Worm (Caenorhabditis elegans) whole organism, young adult: ENCODE results near the gene srz-64.

ENCODE experiments used
- B0336.3 ChIP-seq: fragments of 200-800 bp; sonication (Bioruptor generic); IDR thresholded peaks from 2 replicates; pipeline ENCODE4 v1.3.6; 2022; ENCODE audit warnings: missing genetic modification characterization, missing compliant biosample characterization
- C17E4.6 ChIP-seq: fragments of 200-800 bp; sonication (Bioruptor generic); IDR thresholded peaks from 2 replicates; pipeline ENCODE4 v1.3.6; 2022; ENCODE audit warnings: missing genetic modification reagents, missing genetic modification characterization, missing compliant biosample characterization
- F37B4.10 ChIP-seq: fragments of 200-800 bp; sonication (Bioruptor generic); IDR thresholded peaks from 2 replicates; pipeline ENCODE4 v1.3.6; 2022; ENCODE audit warnings: missing genetic modification characterization, missing compliant biosample characterization
- T07F8.4 ChIP-seq: sonication (generic microtip); optimal IDR thresholded peaks from 2 replicates; lab custom pipeline; 2016; ENCODE audit warnings: mild to moderate bottlenecking, missing genetic modification characterization, moderate library complexity, missing compliant biosample characterization
- Y95B8A.8 ChIP-seq: fragments of 200-800 bp; sonication (Bioruptor generic); IDR thresholded peaks from 2 replicates; pipeline ENCODE4 v1.3.6; 2022; ENCODE audit warnings: missing genetic modification reagents, missing genetic modification characterization, missing compliant biosample characterization
- ama-1 ChIP-seq, 3 experiments: fragments of 150-350 bp in 1 of 3; sonication (generic microtip) in 2 of 3; optimal IDR thresholded peaks; 2 replicates each; lab custom pipeline; 2014 to 2018; ENCODE audit warnings: missing biosample characterization in 2 of 3, missing genetic modification characterization in 2 of 3, missing genetic modification reagents in 2 of 3
- attf-6 ChIP-seq: fragments of 200-800 bp; sonication (Bioruptor generic); IDR thresholded peaks from 2 replicates; pipeline ENCODE4 v1.3.6; 2022; ENCODE audit warnings: missing genetic modification reagents, missing genetic modification characterization, missing compliant biosample characterization
- cebp-1 ChIP-seq, 2 experiments: fragments of 200-800 bp in 1 of 2; sonication (Bioruptor generic) in 1 of 2; sonication (generic microtip) in 1 of 2; IDR thresholded peaks in 1 of 2; optimal IDR thresholded peaks in 1 of 2; 2 replicates each; pipeline versions ENCODE4 v1.3.6 to Lab custom; 2017 to 2022; ENCODE audit warnings: missing compliant biosample characterization in 2 of 2, missing genetic modification characterization in 2 of 2, mild to moderate bottlenecking in 1 of 2, missing genetic modification reagents in 1 of 2, moderate library complexity in 1 of 2
- ceh-27 ChIP-seq: fragments of 200-800 bp; sonication (Bioruptor generic); optimal IDR thresholded peaks from 2 replicates; lab custom pipeline; 2018; ENCODE audit warnings: mild to moderate bottlenecking, missing genetic modification characterization, moderate library complexity, missing compliant biosample characterization
- ceh-91 ChIP-seq: fragments of 200-800 bp; sonication (Bioruptor generic); IDR thresholded peaks from 2 replicates; pipeline ENCODE4 v1.3.6; 2022; ENCODE audit warnings: missing genetic modification reagents, missing genetic modification characterization, missing compliant biosample characterization
- ets-4 ChIP-seq: fragments of 200-800 bp; sonication (Bioruptor generic); optimal IDR thresholded peaks from 2 replicates; lab custom pipeline; 2018; ENCODE audit warnings: mild to moderate bottlenecking, missing genetic modification characterization, missing compliant biosample characterization
- hmg-1.2 ChIP-seq: fragments of 200-800 bp; sonication (Bioruptor generic); IDR thresholded peaks from 2 replicates; pipeline ENCODE4 v1.3.6; 2022; ENCODE audit warnings: missing genetic modification reagents, missing genetic modification characterization, missing compliant biosample characterization
- hmg-20 ChIP-seq: fragments of 200-800 bp; sonication (Bioruptor generic); IDR thresholded peaks from 2 replicates; pipeline ENCODE4 v1.3.6; 2022; ENCODE audit warnings: missing genetic modification reagents, missing genetic modification characterization, missing compliant biosample characterization
- let-607 ChIP-seq, 2 experiments: fragments of 200-800 bp in 1 of 2; sonication (Bioruptor generic) in 1 of 2; sonication (generic microtip) in 1 of 2; optimal IDR thresholded peaks; 2 replicates each; lab custom pipeline; 2016 to 2018; ENCODE audit warnings: mild to moderate bottlenecking in 2 of 2, missing compliant biosample characterization in 2 of 2, missing genetic modification characterization in 2 of 2, moderate library complexity in 2 of 2, missing genotype in 1 of 2
- lin-54 ChIP-seq: fragments of 200-800 bp; sonication (Bioruptor generic); optimal IDR thresholded peaks from 2 replicates; lab custom pipeline; 2018; ENCODE audit warnings: mild to moderate bottlenecking, missing genetic modification characterization, missing compliant biosample characterization
- lir-1 ChIP-seq: fragments of 200-800 bp; sonication (Bioruptor generic); conservative IDR thresholded peaks from 2 replicates; pipeline ENCODE4 v1.3.6; 2022; ENCODE audit warnings: missing genetic modification reagents, missing genetic modification characterization, missing compliant biosample characterization
- mcd-1 ChIP-seq: fragments of 200-800 bp; sonication (Bioruptor generic); IDR thresholded peaks from 2 replicates; pipeline ENCODE4 v1.3.6; 2022; ENCODE audit warnings: missing genetic modification reagents, missing genetic modification characterization, missing compliant biosample characterization
- mes-4 ChIP-seq: sonication (generic microtip); optimal IDR thresholded peaks from 2 replicates; lab custom pipeline; 2016; ENCODE audit warnings: missing genotype, missing genetic modification characterization, missing compliant biosample characterization
- nfya-1 ChIP-seq: sonication (generic microtip); optimal IDR thresholded peaks from 2 replicates; lab custom pipeline; 2017; ENCODE audit warnings: antibody characterized with exemption, missing compliant biosample characterization, missing genetic modification characterization, borderline replicate concordance; ENCODE audit not compliant: insufficient read depth
- nhr-179 ChIP-seq: sonication (generic microtip); optimal IDR thresholded peaks from 2 replicates; lab custom pipeline; 2016; ENCODE audit warnings: mild to moderate bottlenecking, missing genetic modification characterization, missing compliant biosample characterization
- nhr-90 ChIP-seq: sonication (generic microtip); optimal IDR thresholded peaks from 2 replicates; lab custom pipeline; 2016; ENCODE audit warnings: missing genotype, mild to moderate bottlenecking, missing genetic modification characterization, missing compliant biosample characterization
- pbrm-1 ChIP-seq: fragments of 200-800 bp; sonication (Bioruptor generic); IDR thresholded peaks from 2 replicates; pipeline ENCODE4 v1.3.6; 2022; ENCODE audit warnings: missing genetic modification reagents, missing genetic modification characterization, missing compliant biosample characterization
- repo-1 ChIP-seq: sonication (generic microtip); optimal IDR thresholded peaks from 2 replicates; lab custom pipeline; 2017; ENCODE audit warnings: mild to moderate bottlenecking, missing genetic modification characterization, missing compliant biosample characterization
- rpc-1 ChIP-seq, 2 experiments: fragments of 150-350 bp in 1 of 2; sonication (generic microtip) in 1 of 2; optimal IDR thresholded peaks; 2 replicates each; lab custom pipeline; 2014 to 2018; ENCODE audit warnings: missing biosample characterization in 1 of 2, missing genetic modification characterization in 1 of 2, missing genetic modification reagents in 1 of 2, missing genotype in 1 of 2
- snpc-1.1 ChIP-seq: sonication (generic microtip); optimal IDR thresholded peaks from 2 replicates; lab custom pipeline; 2017; ENCODE audit warnings: missing genetic modification characterization, mild to moderate bottlenecking, missing compliant biosample characterization, antibody characterized with exemption, moderate library complexity, missing genotype, missing genetic modification reagents; ENCODE audit not compliant: insufficient read depth
- snpc-4 ChIP-seq, 5 experiments: fragments of 150-350 bp in 1 of 5; sonication (generic microtip) in 4 of 5; optimal IDR thresholded peaks; 2 replicates each; lab custom pipeline; 2014 to 2018; ENCODE audit warnings: missing genetic modification characterization in 5 of 5, missing biosample characterization in 3 of 5, antibody characterized with exemption in 2 of 5, mild to moderate bottlenecking in 2 of 5, missing compliant biosample characterization in 2 of 5, missing genotype in 2 of 5, moderate library complexity in 2 of 5, missing genetic modification reagents in 1 of 5
- tlf-1 ChIP-seq: fragments of 200-800 bp; sonication (Bioruptor generic); optimal IDR thresholded peaks from 2 replicates; lab custom pipeline; 2018; ENCODE audit warnings: mild to moderate bottlenecking, missing genetic modification characterization, missing compliant biosample characterization
- unc-62 ChIP-seq: fragments of 150-350 bp; optimal IDR thresholded peaks from 2 replicates; lab custom pipeline; 2014; ENCODE audit warnings: missing biosample characterization, missing genetic modification reagents, missing genetic modification characterization
- zfh-2 ChIP-seq: fragments of 200-800 bp; sonication (Bioruptor generic); conservative IDR thresholded peaks from 2 replicates; pipeline ENCODE4 v1.3.6; 2022; ENCODE audit warnings: missing genetic modification reagents, missing genetic modification characterization, missing compliant biosample characterization

Gene srz-64

DNA sequence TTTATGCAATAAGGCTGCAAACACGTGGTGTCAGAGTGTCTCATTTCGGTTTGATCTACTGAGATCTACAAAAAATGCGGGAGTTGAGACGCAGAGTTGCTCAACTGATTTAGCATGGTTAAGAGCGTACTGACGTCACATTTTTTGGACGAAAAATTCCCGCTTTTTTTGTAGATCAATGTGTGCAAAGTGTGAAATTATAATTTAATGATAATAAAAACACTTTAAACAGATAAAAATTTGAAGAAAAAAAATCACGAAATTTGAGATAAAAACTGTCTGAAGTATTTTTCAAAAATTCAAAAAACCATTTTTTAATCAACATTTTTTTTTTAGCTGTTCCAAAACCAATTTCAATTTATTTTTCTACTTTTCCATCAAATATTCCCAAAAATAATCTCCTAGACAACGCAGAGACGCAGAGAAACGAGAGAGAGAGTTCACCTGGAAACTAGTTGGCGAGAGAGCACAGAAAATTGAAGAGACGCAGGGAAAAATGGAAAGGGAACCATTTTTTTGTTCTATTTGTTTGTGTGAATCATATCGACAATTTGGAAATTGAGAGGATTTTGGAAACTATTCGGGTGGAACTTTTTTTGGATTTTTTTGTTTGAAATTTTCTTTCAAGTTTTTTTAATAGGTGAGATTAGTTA, 4.1 kb upstream of the srz-64 start:
- no peak for TF ChIP-seq cebp-1 (GFP tag; IDR thresholded peaks at IDR 0.05; lab: Robert Waterston, UW)
- no peak for TF ChIP-seq cebp-1 (tag; optimal IDR thresholded peaks at IDR 0.05; lab: Kevin White, UChicago)
- TF ChIP-seq hmg-1.2 (GFP tag; lab: Robert Waterston, UW), result peak; percentile 82
- TF ChIP-seq unc-62, result no peak
- TF ChIP-seq, all 124 proteins: peak for 1

DNA sequence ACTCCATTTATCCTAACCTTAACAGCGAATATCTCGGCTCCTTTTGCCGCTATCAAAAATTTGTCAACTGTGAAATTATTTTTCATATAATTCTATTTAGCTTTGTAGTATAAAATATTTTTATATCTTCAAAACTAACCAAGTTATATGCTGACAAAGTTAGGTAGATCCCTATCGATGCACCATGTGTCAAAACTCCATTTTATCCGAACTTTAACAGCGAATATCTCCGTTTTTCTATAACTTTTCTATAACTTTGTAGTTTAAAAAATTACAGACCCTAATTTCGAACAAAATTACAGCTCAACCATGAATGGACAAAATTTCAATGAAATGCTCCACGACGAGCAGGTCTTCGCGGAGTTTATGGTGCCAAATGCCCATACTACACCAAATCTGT, 2.7 kb upstream of the srz-64 start, which contains the start of gene Y57G7A.2:
TSS of gene Y57G7A.2 (plus strand) at position 301 of the 400 bp plus-strand sequence.
- no peak for TF ChIP-seq ceh-91 (GFP tag; lab: Robert Waterston, UW)
- no peak for TF ChIP-seq nhr-179
- TF ChIP-seq ama-1 (optimal IDR thresholded peaks at IDR 0.05; lab: Kevin White, UChicago), result no peak
- no peak for TF ChIP-seq ama-1 (GFP tag; optimal IDR thresholded peaks at IDR 0.05; lab: Kevin White, UChicago)
- TF ChIP-seq pbrm-1 (GFP tag; lab: Robert Waterston, UW), result no peak
- TF ChIP-seq F37B4.10 (GFP tag; lab: Robert Waterston, UW), result no peak
- no peak for TF ChIP-seq Y95B8A.8 (GFP tag; lab: Robert Waterston, UW)
- TF ChIP-seq C17E4.6 (GFP tag; lab: Robert Waterston, UW), result no peak
- no peak for TF ChIP-seq attf-6 (GFP tag; lab: Robert Waterston, UW)
- no peak for TF ChIP-seq lin-54
- TF ChIP-seq ets-4, result no peak

- TF ChIP-seq tlf-1 (GFP tag; lab: Kevin White, UChicago) (no peak), repo-1 (tag; lab: Kevin White, UChicago) (no peak), nfya-1 (tag; lab: Kevin White, UChicago) (no peak), nhr-179 (no peak), hmg-20 (GFP tag; lab: Robert Waterston, UW) (no peak), mes-4 (tag; lab: Kevin White, UChicago) (no peak), attf-6 (GFP tag; lab: Robert Waterston, UW) (no peak), T07F8.4 (tag; lab: Kevin White, UChicago) (no peak), B0336.3 (GFP tag; lab: Robert Waterston, UW) (no peak), lin-54 (no peak), let-607 (tag; optimal IDR thresholded peaks at IDR 0.05; lab: Kevin White, UChicago) (no peak), ets-4 (no peak), nhr-90 (tag; lab: Kevin White, UChicago) (no peak), lir-1 (no peak)
Measured at ce11 chrII:1285514-1285913, 7.5 kb downstream of the srz-64 start, which contains the start of the genes Y57G7A.6 and Y57G7A.3. TSS of gene Y57G7A.6 (minus strand) at chrII:1285614. TSS of gene Y57G7A.3 (plus strand) at chrII:1285782.

DNA sequence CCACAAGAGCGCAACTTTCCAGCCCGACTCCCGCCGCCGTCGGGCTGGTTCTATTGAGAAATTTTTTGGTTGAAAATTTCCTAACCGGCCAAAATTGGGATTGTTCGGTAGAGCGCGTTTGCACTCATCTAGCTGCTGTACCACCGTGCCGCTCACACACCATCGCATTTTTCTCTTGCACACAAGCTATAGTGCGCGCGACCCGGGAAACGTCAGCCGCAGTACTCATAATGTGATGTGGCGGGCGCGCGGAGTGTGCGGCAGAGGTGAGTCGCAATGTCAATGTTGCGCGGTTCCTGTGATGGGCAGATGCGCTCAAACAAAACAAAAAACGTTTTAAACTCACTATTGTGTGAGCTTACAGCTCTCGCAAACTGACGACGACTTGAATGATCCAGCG, 8.1 kb downstream of the srz-64 start:
- TF ChIP-seq mcd-1 (peak; percentile 54), pbrm-1 (GFP tag; lab: Robert Waterston, UW) (no peak), snpc-1.1 (tag; lab: Kevin White, UChicago) (peak; percentile 77), ceh-27 (GFP tag; lab: Kevin White, UChicago) (no peak), zfh-2 (GFP tag; lab: Robert Waterston, UW) (0 out of 2 replicates have a peak, but pooled peaks have one; percentile 31), rpc-1 (optimal IDR thresholded peaks at IDR 0.05; lab: Kevin White, UChicago) (no peak), rpc-1 (tag; optimal IDR thresholded peaks at IDR 0.05; lab: Kevin White, UChicago) (peak; percentile 12), snpc-4 (GFP tag; optimal IDR thresholded peaks at IDR 0.05; lab: Kevin White, UChicago) (peak; percentile 9), snpc-4 (tag; optimal IDR thresholded peaks at IDR 0.05; lab: Kevin White, UChicago) (no peak)
